Worm (Caenorhabditis elegans) whole organism, L4/young adult: ENCODE measurements around the gene glr-4.

Source experiments
- dao-5 ChIP-seq: sonication (generic microtip); optimal IDR thresholded peaks from 2 replicates; lab custom pipeline; 2016; ENCODE audit warnings: missing genotype, missing genetic modification characterization, moderate library complexity, missing compliant biosample characterization
- him-1 ChIP-seq: sonication (generic microtip); optimal IDR thresholded peaks from 2 replicates; lab custom pipeline; 2016; ENCODE audit warnings: missing genotype, missing genetic modification reagents, missing genetic modification characterization, missing compliant biosample characterization

DNA sequence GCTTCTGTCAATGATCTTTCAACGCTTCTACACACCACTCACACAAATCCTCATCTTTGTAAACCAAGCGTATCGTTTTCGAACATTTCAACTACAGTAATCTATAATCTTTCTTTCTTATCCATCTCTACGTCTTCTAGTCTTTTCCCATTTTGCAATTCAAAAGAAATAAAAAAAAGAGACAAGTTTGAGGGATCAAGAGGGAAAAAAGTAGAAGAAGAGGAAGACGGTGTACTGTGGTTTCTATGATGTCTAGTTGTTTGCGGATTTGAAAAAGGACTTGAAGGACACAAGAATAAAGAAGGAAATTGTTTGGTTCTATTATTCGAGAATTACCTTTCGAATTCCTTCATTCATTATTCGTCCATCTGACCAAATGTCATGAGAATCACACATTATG is 1.6 kb downstream of the glr-4 start:
- TF ChIP-seq him-1 (tag; lab: Kevin White, UChicago) (no peak), dao-5 (tag; lab: Kevin White, UChicago) (no peak)
